Worm (Caenorhabditis elegans): Measurements from ENCODE around the gene B0272.4.
A peak's percentile ranks its signal among the peaks of the same experiment; 100 is the strongest.

The B0272.4 gene

DNA sequence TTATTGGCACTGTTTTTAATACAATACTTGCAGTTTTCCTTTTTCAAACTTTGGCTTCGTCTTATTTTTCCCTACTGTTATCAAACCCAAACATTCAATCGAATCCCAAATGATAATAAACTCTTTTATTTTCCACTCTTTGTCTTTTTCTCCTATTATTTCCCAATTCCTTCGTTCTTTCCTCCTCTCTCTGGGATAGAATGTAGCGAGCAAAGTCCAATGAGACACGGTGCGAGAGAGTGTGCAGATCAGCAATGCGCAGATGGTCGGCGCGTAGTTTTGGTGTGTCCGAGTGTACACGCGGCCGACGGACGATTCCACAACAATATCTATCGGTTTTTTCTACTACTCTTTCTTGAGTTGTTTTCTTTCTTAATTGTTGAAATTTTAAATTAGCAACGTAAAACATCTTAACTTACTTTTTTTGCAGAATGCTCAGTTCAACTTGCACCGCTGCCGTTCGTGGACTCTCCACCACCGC, 2.8 kb downstream of the B0272.4 start, which contains the start of gene B0272.3 (continued):
- TF ChIP-seq ccch-3 (GFP tag; optimal IDR thresholded peaks at IDR 0.05) (no peak), Y56A3A.18 (GFP tag; IDR thresholded peaks at IDR 0.05) (no peak), Y79H2A.3 (GFP tag; conservative IDR thresholded peaks at IDR 0.05) (no peak), lin-40 (tag; optimal IDR thresholded peaks at IDR 0.05) (peak; percentile 48), lin-35 (GFP tag; optimal IDR thresholded peaks at IDR 0.05) (no peak), hlh-26 (GFP tag; conservative IDR thresholded peaks at IDR 0.05) (no peak), tbx-9 (tag; optimal IDR thresholded peaks at IDR 0.05; ENCODE audit: borderline replicate concordance) (no peak), Y95B8A.8 (GFP tag; IDR thresholded peaks at IDR 0.05) (no peak), ceh-100 (GFP tag; IDR thresholded peaks at IDR 0.05) (no peak), ZK185.1 (tag; optimal IDR thresholded peaks at IDR 0.05; ENCODE audit: poor library complexity, severe bottlenecking) (no peak), egl-44 (GFP tag; IDR thresholded peaks at IDR 0.05) (no peak), dox-1 (GFP tag; IDR thresholded peaks at IDR 0.05) (no peak), ztf-25 (GFP tag; IDR thresholded peaks at IDR 0.05) (no peak), mes-4 (tag; optimal IDR thresholded peaks at IDR 0.05) (no peak), mel-28 (tag; optimal IDR thresholded peaks at IDR 0.05; ENCODE audit: borderline replicate concordance) (no peak), nfya-2 (GFP tag; IDR thresholded peaks at IDR 0.05) (no peak), zim-3 (tag; optimal IDR thresholded peaks at IDR 0.05) (no peak), nfyb-1 (GFP tag; IDR thresholded peaks at IDR 0.05) (no peak), sdz-38 (tag; optimal IDR thresholded peaks at IDR 0.05) (no peak), ztf-26 (tag; optimal IDR thresholded peaks at IDR 0.05) (no peak), sea-2 (GFP tag; IDR thresholded peaks at IDR 0.05) (no peak), attf-6 (GFP tag; IDR thresholded peaks at IDR 0.05) (no peak), sptf-2 (GFP tag; optimal IDR thresholded peaks at IDR 0.05) (no peak), snpc-1.1 (tag; optimal IDR thresholded peaks at IDR 0.05; ENCODE audit: insufficient read depth) (no peak), ama-1 (optimal IDR thresholded peaks at IDR 0.05) (no peak), ama-1 (GFP tag; optimal IDR thresholded peaks at IDR 0.05) (no peak), cebp-2 (GFP tag; IDR thresholded peaks at IDR 0.05) (no peak), unc-62 (GFP tag; optimal IDR thresholded peaks at IDR 0.05) (no peak), ztf-28 (GFP tag; IDR thresholded peaks at IDR 0.05) (no peak), F37B4.10 (GFP tag; IDR thresholded peaks at IDR 0.05) (no peak), C06A6.2 (GFP tag; conservative IDR thresholded peaks at IDR 0.05) (no peak), aptf-3 (GFP tag; IDR thresholded peaks at IDR 0.05) (no peak), C17E4.6 (GFP tag; IDR thresholded peaks at IDR 0.05) (no peak), tbp1 (GFP tag; optimal IDR thresholded peaks at IDR 0.05) (no peak), hsf-1 (GFP tag; IDR thresholded peaks at IDR 0.05) (no peak), rec-8 (tag; optimal IDR thresholded peaks at IDR 0.05) (no peak), nhr-27 (tag; optimal IDR thresholded peaks at IDR 0.05) (no peak), B0035.1 (tag; optimal IDR thresholded peaks at IDR 0.05) (no peak), madf-8 (GFP tag; conservative IDR thresholded peaks at IDR 0.05) (no peak), K11D2.4 (GFP tag; IDR thresholded peaks at IDR 0.05) (no peak), ztf-18 (tag; optimal IDR thresholded peaks at IDR 0.05) (no peak), ets-4 (GFP tag; optimal IDR thresholded peaks at IDR 0.05) (no peak), pha-4 (tag; optimal IDR thresholded peaks at IDR 0.05) (no peak), nhr-179 (tag; optimal IDR thresholded peaks at IDR 0.05) (no peak), nfya-1 (tag; optimal IDR thresholded peaks at IDR 0.05; ENCODE audit: borderline replicate concordance, insufficient read depth) (no peak), F52B5.7 (tag; optimal IDR thresholded peaks at IDR 0.05) (no peak), madf-10 (tag; optimal IDR thresholded peaks at IDR 0.05) (peak; percentile 37), chd-7 (tag; optimal IDR thresholded peaks at IDR 0.05) (peak; percentile 46), egrh-3 (GFP tag; IDR thresholded peaks at IDR 0.05) (no peak), athp-1 (tag; optimal IDR thresholded peaks at IDR 0.05) (no peak)

All from whole organism, young adult.